Worm (Caenorhabditis elegans) whole organism, L2 larva: ENCODE results near the gene unc-32.

Experiments
- C34F6.9 ChIP-seq: fragments of 150-350 bp; optimal IDR thresholded peaks from 2 replicates; lab custom pipeline; 2014; ENCODE audit warnings: missing biosample characterization, missing genetic modification characterization
- F13H6.1 ChIP-seq: sonication (generic microtip); optimal IDR thresholded peaks from 2 replicates; lab custom pipeline; 2016; ENCODE audit warnings: missing genetic modification characterization, missing compliant biosample characterization
- Y55F3AM.14 ChIP-seq: fragments of 200-800 bp; sonication (Bioruptor generic); optimal IDR thresholded peaks from 2 replicates; lab custom pipeline; 2018; ENCODE audit warnings: mild to moderate bottlenecking, missing genetic modification characterization, missing compliant biosample characterization
- alr-1 ChIP-seq: fragments of 150-350 bp; optimal IDR thresholded peaks from 2 replicates; lab custom pipeline; 2014; ENCODE audit warnings: missing biosample characterization, missing genetic modification characterization
- aly-2 ChIP-seq: fragments of 150-350 bp; optimal IDR thresholded peaks from 2 replicates; lab custom pipeline; 2014; ENCODE audit warnings: missing biosample characterization, missing genetic modification characterization
- ama-1 ChIP-seq: fragments of 150-350 bp; optimal IDR thresholded peaks from 2 replicates; lab custom pipeline; 2018; ENCODE audit warnings: inconsistent platforms
- blmp-1 ChIP-seq: sonication (generic microtip); optimal IDR thresholded peaks from 2 replicates; lab custom pipeline; 2017; ENCODE audit warnings: missing genetic modification characterization, mild to moderate bottlenecking, missing compliant biosample characterization, antibody characterized with exemption, moderate library complexity; ENCODE audit not compliant: insufficient read depth
- ceh-16 ChIP-seq: fragments of 150-350 bp; optimal IDR thresholded peaks from 2 replicates; lab custom pipeline; 2014; ENCODE audit warnings: missing biosample characterization, missing genetic modification characterization
- ceh-82 ChIP-seq: fragments of 150-350 bp; optimal IDR thresholded peaks from 2 replicates; lab custom pipeline; 2014; ENCODE audit warnings: missing biosample characterization, missing genetic modification characterization
- crh-2 ChIP-seq: sonication (generic microtip); optimal IDR thresholded peaks from 2 replicates; lab custom pipeline; 2017; ENCODE audit warnings: missing biosample characterization, missing genetic modification characterization
- dmd-4 ChIP-seq: sonication (generic microtip); optimal IDR thresholded peaks from 2 replicates; lab custom pipeline; 2017; ENCODE audit warnings: missing biosample characterization, missing genetic modification characterization
- egl-27 ChIP-seq: sonication (generic microtip); optimal IDR thresholded peaks from 3 replicates; lab custom pipeline; 2017; ENCODE audit warnings: missing biosample characterization, missing genetic modification reagents, missing genetic modification characterization
- elt-3 ChIP-seq: sonication (generic microtip); optimal IDR thresholded peaks from 2 replicates; lab custom pipeline; 2017; ENCODE audit warnings: missing biosample characterization, missing genetic modification characterization
- fos-1 ChIP-seq: fragments of 150-350 bp; optimal IDR thresholded peaks from 2 replicates; lab custom pipeline; 2014; ENCODE audit warnings: missing biosample characterization, missing genetic modification characterization
- gmeb-1 ChIP-seq: fragments of 150-350 bp; optimal IDR thresholded peaks from 2 replicates; lab custom pipeline; 2014; ENCODE audit warnings: missing biosample characterization, missing genetic modification characterization
- lin-11 ChIP-seq: fragments of 150-350 bp; sonication (generic microtip); optimal IDR thresholded peaks from 2 replicates; lab custom pipeline; 2014; ENCODE audit warnings: missing biosample characterization, missing genetic modification characterization, inconsistent platforms, mixed read lengths
- lin-13 ChIP-seq: fragments of 150-350 bp; optimal IDR thresholded peaks from 2 replicates; lab custom pipeline; 2014; ENCODE audit warnings: missing biosample characterization, missing genetic modification reagents, missing genetic modification characterization
- lin-39 ChIP-seq: fragments of 150-350 bp; optimal IDR thresholded peaks from 2 replicates; lab custom pipeline; 2014; ENCODE audit warnings: missing biosample characterization, missing genetic modification reagents, missing genetic modification characterization
- lsy-2 ChIP-seq, 2 experiments: fragments of 150-350 bp in 1 of 2; sonication (generic microtip) in 1 of 2; optimal IDR thresholded peaks; 2 replicates each; lab custom pipeline; 2014 to 2017; ENCODE audit warnings: missing biosample characterization in 2 of 2, missing genetic modification characterization in 2 of 2
- mab-5 ChIP-seq: fragments of 150-350 bp; optimal IDR thresholded peaks from 2 replicates; lab custom pipeline; 2014; ENCODE audit warnings: missing biosample characterization, missing genetic modification characterization
- mbf-1 ChIP-seq: sonication (generic microtip); optimal IDR thresholded peaks from 2 replicates; lab custom pipeline; 2017; ENCODE audit warnings: missing biosample characterization, missing genetic modification characterization
- mdl-1 ChIP-seq, 2 experiments: fragments of 150-350 bp in 1 of 2; sonication (generic microtip) in 1 of 2; optimal IDR thresholded peaks; 2 replicates each; lab custom pipeline; 2017; ENCODE audit warnings: missing biosample characterization in 2 of 2, missing genetic modification characterization in 2 of 2
- nhr-10 ChIP-seq: sonication (generic microtip); optimal IDR thresholded peaks from 2 replicates; lab custom pipeline; 2017; ENCODE audit warnings: missing biosample characterization, missing genetic modification characterization
- nhr-11 ChIP-seq: fragments of 150-350 bp; optimal IDR thresholded peaks from 2 replicates; lab custom pipeline; 2014; ENCODE audit warnings: missing biosample characterization, missing genetic modification characterization
- nhr-129 ChIP-seq: fragments of 150-350 bp; optimal IDR thresholded peaks from 2 replicates; lab custom pipeline; 2014; ENCODE audit warnings: missing biosample characterization, missing genetic modification characterization
- nhr-21 ChIP-seq: fragments of 150-350 bp; optimal IDR thresholded peaks from 2 replicates; lab custom pipeline; 2014; ENCODE audit warnings: missing biosample characterization, missing genetic modification characterization
- nhr-23 ChIP-seq: fragments of 150-350 bp; optimal IDR thresholded peaks from 2 replicates; lab custom pipeline; 2014; ENCODE audit warnings: missing biosample characterization, missing genetic modification reagents, missing genetic modification characterization
- nhr-237 ChIP-seq: fragments of 150-350 bp; optimal IDR thresholded peaks from 2 replicates; lab custom pipeline; 2014; ENCODE audit warnings: missing biosample characterization, missing genetic modification characterization
- nhr-25 ChIP-seq: fragments of 150-350 bp; sonication (generic microtip); optimal IDR thresholded peaks from 3 replicates; lab custom pipeline; 2014; ENCODE audit warnings: missing biosample characterization, missing genetic modification characterization
- nhr-77 ChIP-seq: fragments of 150-350 bp; optimal IDR thresholded peaks from 2 replicates; lab custom pipeline; 2014; ENCODE audit warnings: missing biosample characterization, missing genetic modification characterization
- peb-1 ChIP-seq: fragments of 150-350 bp; optimal IDR thresholded peaks from 2 replicates; lab custom pipeline; 2014; ENCODE audit warnings: missing biosample characterization, missing genetic modification characterization
- skn-1 ChIP-seq: sonication (generic microtip); optimal IDR thresholded peaks from 2 replicates; lab custom pipeline; 2017; ENCODE audit warnings: missing biosample characterization, missing genetic modification characterization
- sma-3 ChIP-seq: sonication (generic microtip); optimal IDR thresholded peaks from 2 replicates; lab custom pipeline; 2016; ENCODE audit warnings: missing genetic modification reagents, missing genetic modification characterization, missing compliant biosample characterization
- sma-9 ChIP-seq, 2 experiments: fragments of 150-350 bp in 1 of 2; sonication (generic microtip) in 1 of 2; optimal IDR thresholded peaks; 2 replicates each; lab custom pipeline; 2014 to 2016; ENCODE audit warnings: missing genetic modification characterization in 2 of 2, mild to moderate bottlenecking in 1 of 2, missing biosample characterization in 1 of 2, missing compliant biosample characterization in 1 of 2, missing genetic modification reagents in 1 of 2, moderate library complexity in 1 of 2
- snpc-4 ChIP-seq: fragments of 150-350 bp; optimal IDR thresholded peaks from 2 replicates; lab custom pipeline; 2014; ENCODE audit warnings: missing biosample characterization, missing genetic modification characterization
- unc-39 ChIP-seq: fragments of 150-350 bp; optimal IDR thresholded peaks from 2 replicates; lab custom pipeline; 2014; ENCODE audit warnings: missing biosample characterization, missing genetic modification characterization
- unc-55 ChIP-seq: fragments of 150-350 bp; sonication (generic microtip); optimal IDR thresholded peaks from 3 replicates; lab custom pipeline; 2014; ENCODE audit warnings: missing biosample characterization, missing genetic modification reagents, missing genetic modification characterization
- unc-62 ChIP-seq: fragments of 150-350 bp; optimal IDR thresholded peaks from 2 replicates; lab custom pipeline; 2014; ENCODE audit warnings: missing biosample characterization, missing genetic modification reagents, missing genetic modification characterization
- zag-1 ChIP-seq: fragments of 150-350 bp; optimal IDR thresholded peaks from 2 replicates; lab custom pipeline; 2014; ENCODE audit warnings: missing biosample characterization, missing genetic modification characterization
- ztf-1 ChIP-seq: fragments of 200-800 bp; sonication (Bioruptor generic); conservative IDR thresholded peaks from 2 replicates; pipeline ENCODE4 v1.3.6; 2022; ENCODE audit warnings: missing genetic modification characterization, missing compliant biosample characterization
- ztf-4 ChIP-seq: fragments of 150-350 bp; optimal IDR thresholded peaks from 2 replicates; lab custom pipeline; 2014; ENCODE audit warnings: missing biosample characterization, missing genetic modification characterization

Gene unc-32

ce11 chrIII:8867922-8868655 is 37.3 kb upstream of the unc-32 start:
- TF ChIP-seq fos-1 (tag; lab: Kevin White, UChicago) (peak; percentile 96), nhr-21 (tag; lab: Kevin White, UChicago) (peak; percentile 51), nhr-25 (tag; lab: Kevin White, UChicago) (peak; percentile 45), nhr-237 (no peak), blmp-1 (tag; lab: Kevin White, UChicago) (peak; percentile 59), mdl-1 (tag; optimal IDR thresholded peaks at IDR 0.05; lab: Kevin White, UChicago) (no peak), mab-5 (no peak), gmeb-1 (tag; lab: Kevin White, UChicago) (peak; percentile 47), F13H6.1 (tag; lab: Kevin White, UChicago) (peak; percentile 11), nhr-11 (tag; lab: Kevin White, UChicago) (no peak), peb-1 (tag; lab: Kevin White, UChicago) (no peak), lin-39 (tag; lab: Kevin White, UChicago) (no peak), ama-1 (peak; percentile 78), egl-27 (tag; lab: Kevin White, UChicago) (peak; percentile 31), unc-62 (GFP tag; lab: Kevin White, UChicago) (no peak), zag-1 (tag; lab: Kevin White, UChicago) (no peak), nhr-10 (tag; lab: Kevin White, UChicago) (no peak), ztf-1 (GFP tag; lab: Robert Waterston, UW) (no peak), nhr-129 (tag; lab: Kevin White, UChicago) (peak; percentile 45), Y55F3AM.14 (no peak), ztf-4 (tag; lab: Kevin White, UChicago) (no peak), nhr-23 (tag; lab: Kevin White, UChicago) (no peak), sma-9 (GFP tag; optimal IDR thresholded peaks at IDR 0.05; lab: Kevin White, UChicago) (peak; percentile 83), sma-9 (tag; optimal IDR thresholded peaks at IDR 0.05; lab: Kevin White, UChicago) (no peak), unc-55 (GFP tag; lab: Kevin White, UChicago) (no peak), ceh-16 (tag; lab: Kevin White, UChicago) (no peak), lin-11 (tag; lab: Kevin White, UChicago) (no peak), snpc-4 (tag; lab: Kevin White, UChicago) (no peak), sma-3 (peak; percentile 72), skn-1 (peak; percentile 25), mbf-1 (tag; lab: Kevin White, UChicago) (no peak), lsy-2 (tag; optimal IDR thresholded peaks at IDR 0.05; lab: Kevin White, UChicago) (peak in 1 of 2 experiments; percentile 52), lin-13 (GFP tag; lab: Kevin White, UChicago) (peak; percentile 3), crh-2 (tag; lab: Kevin White, UChicago) (peak; percentile 78), unc-39 (tag; lab: Kevin White, UChicago) (no peak), C34F6.9 (peak; percentile 24), ceh-82 (no peak), aly-2 (tag; lab: Kevin White, UChicago) (no peak), elt-3 (tag; lab: Kevin White, UChicago) (no peak)
- TF ChIP-seq, all 48 proteins: peak for 16

ce11 chrIII:8869663-8870062 is 35.8 kb upstream of the unc-32 start:
- TF ChIP-seq ztf-1 (GFP tag; lab: Robert Waterston, UW) (no peak), ceh-82 (no peak), egl-27 (tag; lab: Kevin White, UChicago) (no peak), nhr-77 (no peak), gmeb-1 (tag; lab: Kevin White, UChicago) (no peak), elt-3 (tag; lab: Kevin White, UChicago) (no peak), mbf-1 (tag; lab: Kevin White, UChicago) (no peak), sma-9 (GFP tag; optimal IDR thresholded peaks at IDR 0.05; lab: Kevin White, UChicago) (no peak), sma-9 (tag; optimal IDR thresholded peaks at IDR 0.05; lab: Kevin White, UChicago) (no peak), unc-39 (tag; lab: Kevin White, UChicago) (no peak), nhr-23 (tag; lab: Kevin White, UChicago) (no peak), alr-1 (tag; lab: Kevin White, UChicago) (no peak), mdl-1 (tag; optimal IDR thresholded peaks at IDR 0.05; lab: Kevin White, UChicago) (no peak), Y55F3AM.14 (no peak), ceh-16 (tag; lab: Kevin White, UChicago) (no peak), unc-62 (GFP tag; lab: Kevin White, UChicago) (no peak), dmd-4 (tag; lab: Kevin White, UChicago) (no peak), mab-5 (no peak), C34F6.9 (no peak)
